Worm (Caenorhabditis elegans): ENCODE results near the gene Y37D8A.19.

DNA sequence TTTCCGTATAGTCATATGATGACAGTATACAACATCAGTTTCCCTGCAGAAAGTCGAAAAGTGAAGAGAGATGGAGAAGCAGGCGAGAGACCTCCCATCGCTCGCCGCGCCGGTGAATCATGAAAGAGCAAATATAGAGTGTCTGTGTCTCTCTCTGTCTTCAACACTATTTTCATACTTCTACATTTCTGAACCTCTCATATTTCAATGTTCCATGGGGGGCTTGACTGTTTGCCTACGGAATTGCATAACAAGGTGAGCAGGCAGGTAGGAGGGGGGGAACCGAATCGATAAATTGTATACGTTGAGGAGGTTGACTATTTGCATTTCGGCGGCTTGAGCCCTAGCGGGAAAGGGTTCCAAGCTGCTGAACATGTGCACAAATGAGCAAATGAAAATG, 9.8 kb upstream of the Y37D8A.19 start:
- TF ChIP-seq klf-2 (GFP tag; conservative IDR thresholded peaks at IDR 0.05), result no peak
- 0 out of 2 replicates have a peak, but pooled peaks have one; percentile 30 for TF ChIP-seq tab-1 (GFP tag; IDR thresholded peaks at IDR 0.05)
- no peak for TF ChIP-seq med-1 (GFP tag; optimal IDR thresholded peaks at IDR 0.05; ENCODE audit: insufficient read depth)
- no peak for TF ChIP-seq ztf-23 (GFP tag; IDR thresholded peaks at IDR 0.05)
- peak; percentile 30 for TF ChIP-seq cog-1 (tag; optimal IDR thresholded peaks at IDR 0.05)
- TF ChIP-seq flt-1 (GFP tag; IDR thresholded peaks at IDR 0.05), result no peak
- peak; percentile 63 for TF ChIP-seq T22C8.4 (GFP tag; IDR thresholded peaks at IDR 0.05)
- no peak for TF ChIP-seq ref-1 (GFP tag; conservative IDR thresholded peaks at IDR 0.05)
- TF ChIP-seq ztf-29 (GFP tag; IDR thresholded peaks at IDR 0.05), result peak; percentile 50; the same call in 1 of the 2 replicates

Measured in whole organism, midembryonic.